Worm (Caenorhabditis elegans) whole organism, L1 larva: ENCODE results near the gene ZK686.1.
A peak's percentile ranks its signal among the peaks of the same experiment; 100 is the strongest.

Experiments
- C04F5.9 ChIP-seq: sonication (generic microtip); optimal IDR thresholded peaks from 2 replicates; lab custom pipeline; 2016; ENCODE audit warnings: missing genetic modification characterization, missing compliant biosample characterization
- C34B4.2 ChIP-seq: sonication (generic microtip); optimal IDR thresholded peaks from 2 replicates; lab custom pipeline; 2017; ENCODE audit warnings: mild to moderate bottlenecking, missing genetic modification characterization, missing compliant biosample characterization
- Y116A8C.19 ChIP-seq: sonication (generic microtip); optimal IDR thresholded peaks from 2 replicates; lab custom pipeline; 2016; ENCODE audit warnings: missing compliant biosample characterization, missing genetic modification characterization, borderline replicate concordance
- aha-1 ChIP-seq: fragments of 150-350 bp; optimal IDR thresholded peaks from 2 replicates; lab custom pipeline; 2014; ENCODE audit warnings: missing biosample characterization, missing genetic modification characterization
- alr-1 ChIP-seq: fragments of 200-800 bp; sonication (Bioruptor generic); optimal IDR thresholded peaks from 2 replicates; lab custom pipeline; 2018; ENCODE audit warnings: borderline replicate concordance, mild to moderate bottlenecking, missing genetic modification characterization, missing compliant biosample characterization
- aly-2 ChIP-seq: fragments of 150-350 bp; optimal IDR thresholded peaks from 2 replicates; lab custom pipeline; 2014; ENCODE audit warnings: missing biosample characterization, missing genetic modification characterization
- blmp-1 ChIP-seq: fragments of 150-350 bp; optimal IDR thresholded peaks from 2 replicates; lab custom pipeline; 2014; ENCODE audit warnings: missing biosample characterization, missing genetic modification characterization
- ceh-63 ChIP-seq: fragments of 200-800 bp; sonication (Bioruptor generic); optimal IDR thresholded peaks from 2 replicates; lab custom pipeline; 2018; ENCODE audit warnings: mild to moderate bottlenecking, missing genetic modification characterization, missing compliant biosample characterization
- ceh-82 ChIP-seq, 3 experiments: fragments of 150-350 bp in 1 of 3; sonication (generic microtip) in 2 of 3; optimal IDR thresholded peaks; 2 replicates each; lab custom pipeline; 2014 to 2017; ENCODE audit warnings: missing biosample characterization in 3 of 3, missing genetic modification characterization in 3 of 3
- ces-1 ChIP-seq: fragments of 150-350 bp; optimal IDR thresholded peaks from 2 replicates; lab custom pipeline; 2014; ENCODE audit warnings: missing biosample characterization, missing genetic modification reagents, missing genetic modification characterization
- dpl-1 ChIP-seq, 3 experiments: fragments of 150-350 bp in 2 of 3; sonication (generic microtip) in 1 of 3; optimal IDR thresholded peaks; 2 replicates each; lab custom pipeline; 2014 to 2017; ENCODE audit warnings: missing biosample characterization in 3 of 3, missing genetic modification characterization in 3 of 3, missing genetic modification reagents in 3 of 3
- efl-1 ChIP-seq, 4 experiments: fragments of 150-350 bp; optimal IDR thresholded peaks in 3 of 4; peaks in 1 of 4; 1 replicate in 1 of 4; 2 replicates in 3 of 4; lab custom pipeline; 2014; ENCODE audit warnings: missing biosample characterization in 2 of 4, missing genetic modification characterization in 2 of 4, missing genetic modification reagents in 2 of 4
- efl-3 ChIP-seq: fragments of 200-800 bp; sonication (Bioruptor generic); optimal IDR thresholded peaks from 2 replicates; lab custom pipeline; 2018; ENCODE audit warnings: mild to moderate bottlenecking, missing genetic modification characterization, missing compliant biosample characterization
- elt-2 ChIP-seq: sonication (generic microtip); optimal IDR thresholded peaks from 2 replicates; lab custom pipeline; 2016; ENCODE audit warnings: missing genetic modification characterization, mild to moderate bottlenecking, inconsistent platforms, missing compliant biosample characterization, missing genetic modification reagents
- fkh-10 ChIP-seq: sonication (generic microtip); optimal IDR thresholded peaks from 2 replicates; lab custom pipeline; 2017; ENCODE audit warnings: missing biosample characterization, missing genetic modification reagents, missing genetic modification characterization
- grh-1 ChIP-seq: fragments of 200-800 bp; sonication (Bioruptor generic); IDR thresholded peaks from 2 replicates; pipeline ENCODE4 v1.3.6; 2022; ENCODE audit warnings: missing genetic modification reagents, missing genetic modification characterization, missing compliant biosample characterization
- hlh-17 ChIP-seq: fragments of 200-800 bp; sonication (Bioruptor generic); optimal IDR thresholded peaks from 2 replicates; lab custom pipeline; 2018; ENCODE audit warnings: missing genetic modification characterization, mild to moderate bottlenecking, missing compliant biosample characterization, moderate library complexity, borderline replicate concordance
- hlh-4 ChIP-seq: sonication (generic microtip); optimal IDR thresholded peaks from 2 replicates; lab custom pipeline; 2016; ENCODE audit warnings: mild to moderate bottlenecking, missing genetic modification characterization, missing compliant biosample characterization
- hpl-2 ChIP-seq: fragments of 150-350 bp; optimal IDR thresholded peaks from 2 replicates; lab custom pipeline; 2014; ENCODE audit warnings: missing biosample characterization, missing genetic modification reagents, missing genetic modification characterization
- irx-1 ChIP-seq: sonication (generic microtip); optimal IDR thresholded peaks from 2 replicates; lab custom pipeline; 2016; ENCODE audit warnings: missing genetic modification characterization, missing compliant biosample characterization
- lin-39 ChIP-seq: fragments of 150-350 bp; optimal IDR thresholded peaks from 2 replicates; lab custom pipeline; 2014; ENCODE audit warnings: missing biosample characterization, missing genetic modification reagents, missing genetic modification characterization
- mab-9 ChIP-seq: fragments of 200-800 bp; sonication (Bioruptor generic); IDR thresholded peaks from 2 replicates; pipeline ENCODE4 v1.3.6; 2022; ENCODE audit warnings: missing genetic modification reagents, missing genetic modification characterization, missing compliant biosample characterization
- mdl-1 ChIP-seq, 2 experiments: fragments of 150-350 bp; optimal IDR thresholded peaks; 2 replicates each; lab custom pipeline; 2014 to 2017; ENCODE audit warnings: missing biosample characterization in 2 of 2, missing genetic modification characterization in 2 of 2, inconsistent platforms in 1 of 2
- nhr-11 ChIP-seq: fragments of 150-350 bp; optimal IDR thresholded peaks from 2 replicates; lab custom pipeline; 2014; ENCODE audit warnings: missing biosample characterization, missing genetic modification characterization
- nhr-28 ChIP-seq: fragments of 150-350 bp; optimal IDR thresholded peaks from 2 replicates; lab custom pipeline; 2014; ENCODE audit warnings: missing biosample characterization, missing genetic modification characterization
- nhr-47 ChIP-seq: sonication (generic microtip); optimal IDR thresholded peaks from 2 replicates; lab custom pipeline; 2016; ENCODE audit warnings: mild to moderate bottlenecking, missing genetic modification characterization, moderate library complexity, missing compliant biosample characterization
- nhr-71 ChIP-seq: sonication (generic microtip); optimal IDR thresholded peaks from 2 replicates; lab custom pipeline; 2016; ENCODE audit warnings: mild to moderate bottlenecking, missing genetic modification characterization, moderate library complexity, missing compliant biosample characterization
- nhr-85 ChIP-seq: sonication (generic microtip); peaks from one replicate; lab custom pipeline; 2016; ENCODE audit warnings: missing genetic modification characterization, inconsistent platforms, missing compliant biosample characterization
- nhr-90 ChIP-seq: sonication (generic microtip); optimal IDR thresholded peaks from 2 replicates; lab custom pipeline; 2016; ENCODE audit warnings: mild to moderate bottlenecking, missing genetic modification characterization, missing compliant biosample characterization; ENCODE audit not compliant: poor library complexity
- pag-3 ChIP-seq: sonication (generic microtip); optimal IDR thresholded peaks from 2 replicates; lab custom pipeline; 2017; ENCODE audit warnings: missing genetic modification characterization, mild to moderate bottlenecking, missing compliant biosample characterization, antibody characterized with exemption, borderline replicate concordance; ENCODE audit not compliant: insufficient read depth
- snpc-4 ChIP-seq: fragments of 150-350 bp; optimal IDR thresholded peaks from 2 replicates; lab custom pipeline; 2014; ENCODE audit warnings: missing biosample characterization, missing genetic modification characterization
- unc-30 ChIP-seq: sonication (generic microtip); optimal IDR thresholded peaks from 2 replicates; lab custom pipeline; 2017; ENCODE audit warnings: missing biosample characterization, missing genetic modification characterization
- unc-86 ChIP-seq: sonication (generic microtip); optimal IDR thresholded peaks from 2 replicates; lab custom pipeline; 2016; ENCODE audit warnings: missing genetic modification characterization, missing compliant biosample characterization
- xbp-1 ChIP-seq: sonication (generic microtip); optimal IDR thresholded peaks from 2 replicates; lab custom pipeline; 2016; ENCODE audit warnings: missing genetic modification characterization, missing compliant biosample characterization
- zip-4 ChIP-seq: fragments of 200-800 bp; sonication (Bioruptor generic); optimal IDR thresholded peaks from 2 replicates; lab custom pipeline; 2018; ENCODE audit warnings: mild to moderate bottlenecking, missing genetic modification characterization, moderate library complexity, missing compliant biosample characterization
- ztf-11 ChIP-seq, 2 experiments: sonication (generic microtip); optimal IDR thresholded peaks; 2 replicates each; lab custom pipeline; 2016 to 2017; ENCODE audit warnings: missing genetic modification characterization in 2 of 2, missing biosample characterization in 1 of 2, missing compliant biosample characterization in 1 of 2
- ztf-4 ChIP-seq: fragments of 150-350 bp; optimal IDR thresholded peaks from 2 replicates; lab custom pipeline; 2014; ENCODE audit warnings: missing biosample characterization, missing genetic modification characterization

The ZK686.1 gene

DNA sequence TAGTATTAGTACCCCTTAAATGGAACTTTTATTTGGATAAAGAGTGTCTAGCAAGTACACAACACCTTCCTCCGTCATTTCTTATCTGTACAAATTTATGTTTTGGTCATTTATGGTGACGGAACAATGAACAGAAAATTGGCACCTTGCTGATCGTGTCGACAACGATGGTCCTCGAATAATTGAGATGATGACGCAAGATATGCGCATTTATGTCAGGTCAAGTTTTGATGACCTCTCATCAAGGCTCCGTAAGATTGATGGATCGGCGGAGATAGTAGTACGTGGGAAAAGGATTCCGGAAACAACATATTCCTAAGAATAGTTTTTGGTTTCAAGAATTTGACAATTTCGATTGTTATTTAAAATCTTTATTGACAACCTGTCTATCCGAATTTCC, 38.8 kb upstream of the ZK686.1 start:
- no peak for TF ChIP-seq ceh-82 (tag; optimal IDR thresholded peaks at IDR 0.05; lab: Kevin White, UChicago)
- no peak for TF ChIP-seq mab-9 (GFP tag; lab: Robert Waterston, UW)
- no peak for TF ChIP-seq fkh-10 (GFP tag; lab: Kevin White, UChicago)
- TF ChIP-seq hlh-17 (GFP tag; lab: Kevin White, UChicago): no peak
- TF ChIP-seq nhr-71 (tag; lab: Kevin White, UChicago): no peak
- TF ChIP-seq nhr-11 (tag; lab: Kevin White, UChicago): no peak
- no peak for TF ChIP-seq mdl-1 (tag; optimal IDR thresholded peaks at IDR 0.05; lab: Kevin White, UChicago)
- no peak for TF ChIP-seq aly-2 (tag; lab: Kevin White, UChicago)
- no peak for TF ChIP-seq C34B4.2
- no peak for TF ChIP-seq hlh-4 (tag; lab: Kevin White, UChicago)
- TF ChIP-seq ztf-11 (tag; optimal IDR thresholded peaks at IDR 0.05; lab: Kevin White, UChicago): no peak
- TF ChIP-seq xbp-1: no peak

DNA sequence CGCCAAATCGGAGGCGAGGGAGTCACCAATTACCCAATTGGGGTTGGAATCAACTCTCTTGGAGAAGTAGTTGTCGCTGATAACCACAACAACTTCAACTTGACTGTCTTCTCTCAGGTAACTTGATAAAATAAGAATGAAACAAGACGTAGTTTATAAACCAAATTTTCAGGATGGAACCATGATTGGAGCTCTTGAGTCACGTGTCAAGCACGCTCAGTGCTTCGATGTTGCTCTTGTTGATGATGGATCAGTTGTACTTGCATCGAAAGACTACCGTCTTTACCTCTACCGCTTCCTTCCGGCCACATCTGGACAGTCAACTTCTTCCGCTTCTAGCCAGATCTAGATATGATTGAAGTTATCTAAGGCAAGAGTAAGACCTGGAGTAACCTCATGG, 36.9 kb upstream of the ZK686.1 start:
- TF ChIP-seq aha-1 (tag; lab: Kevin White, UChicago) (no peak), grh-1 (no peak), snpc-4 (no peak), unc-86 (tag; lab: Kevin White, UChicago) (no peak), dpl-1 (GFP tag; optimal IDR thresholded peaks at IDR 0.05; lab: Kevin White, UChicago) (no peak), unc-30 (tag; lab: Kevin White, UChicago) (no peak), C04F5.9 (tag; lab: Kevin White, UChicago) (no peak), blmp-1 (tag; lab: Kevin White, UChicago) (no peak), hpl-2 (no peak), efl-3 (GFP tag; lab: Kevin White, UChicago) (no peak), nhr-47 (tag; lab: Kevin White, UChicago) (no peak), lin-39 (tag; lab: Kevin White, UChicago) (no peak), efl-1 (optimal IDR thresholded peaks at IDR 0.05; lab: Kevin White, UChicago) (no peak), efl-1 (GFP tag; optimal IDR thresholded peaks at IDR 0.05 in 1 of 2; lab: Kevin White, UChicago) (no peak), Y116A8C.19 (tag; lab: Kevin White, UChicago) (no peak), ztf-11 (tag; optimal IDR thresholded peaks at IDR 0.05; lab: Kevin White, UChicago) (no peak), ces-1 (GFP tag; lab: Kevin White, UChicago) (no peak)

DNA sequence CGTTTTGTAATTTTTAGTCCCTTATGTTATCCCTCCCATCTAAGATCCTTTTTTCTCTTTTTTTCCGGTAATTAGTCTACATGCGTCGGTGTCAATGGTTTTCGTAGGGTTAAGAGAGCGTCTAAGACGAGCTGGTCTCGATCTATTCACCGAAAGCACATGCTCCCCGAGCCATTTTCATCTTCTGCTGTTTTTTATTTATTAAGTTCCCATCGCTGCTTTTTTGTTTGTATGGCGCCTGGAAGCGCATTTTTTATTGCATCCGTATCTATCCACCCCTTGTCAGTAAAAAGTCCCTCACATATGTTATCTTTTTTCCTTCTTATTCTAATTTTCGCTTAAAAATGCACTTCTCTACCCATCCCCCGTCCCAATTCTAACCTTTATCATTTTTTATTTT, 36.1 kb upstream of the ZK686.1 start:
- TF ChIP-seq efl-1 (optimal IDR thresholded peaks at IDR 0.05; lab: Kevin White, UChicago) (no peak), efl-1 (GFP tag; optimal IDR thresholded peaks at IDR 0.05 in 1 of 2; lab: Kevin White, UChicago) (no peak), ceh-63 (GFP tag; lab: Kevin White, UChicago) (no peak), aly-2 (tag; lab: Kevin White, UChicago) (no peak), alr-1 (no peak), elt-2 (no peak), mab-9 (GFP tag; lab: Robert Waterston, UW) (no peak), pag-3 (tag; lab: Kevin White, UChicago) (no peak), lin-39 (tag; lab: Kevin White, UChicago) (no peak), xbp-1 (no peak), irx-1 (tag; lab: Kevin White, UChicago) (no peak), hpl-2 (no peak), nhr-28 (no peak), zip-4 (no peak)
- TF ChIP-seq, all 84 proteins: peak for 0

- TF ChIP-seq nhr-85 (tag; lab: Kevin White, UChicago) (peak; percentile 65), nhr-90 (no peak), ztf-4 (tag; lab: Kevin White, UChicago) (peak; percentile 40), aly-2 (tag; lab: Kevin White, UChicago) (peak; percentile 40)
- TF ChIP-seq, all 84 proteins: peak for 3
Observed at ce11 chrIII:7737646-7738258, 35.2 kb upstream of the ZK686.1 start.
